Fruit fly (Drosophila melanogaster) whole organism, wandering third instar larva: ENCODE results near the gene Reck.

ENCODE experiments used
- HLH106 ChIP-seq: fragments of 200-800 bp; optimal IDR thresholded peaks from 3 replicates; lab custom pipeline; 2019; ENCODE audit warnings: missing biosample characterization, mild to moderate bottlenecking, missing genetic modification characterization, moderate library complexity
- ey ChIP-seq: fragments of 200-800 bp; sonication (Bioruptor generic); optimal IDR thresholded peaks from 2 replicates; lab custom pipeline; 2016; ENCODE audit warnings: missing biosample characterization, missing genetic modification characterization
- pan ChIP-seq: fragments of >200 bp; optimal IDR thresholded peaks from 2 replicates; lab custom pipeline; 2017

dm6 chr3L:15045114-15045513, 31.3 kb upstream of the Reck start:
- TF ChIP-seq pan (lab: Kevin White, UChicago) (no peak), HLH106 (tag; lab: Kevin White, UChicago) (no peak), ey (GFP tag; lab: Kevin White, UChicago) (no peak)
